Worm (Caenorhabditis elegans): ENCODE results near the gene C35A5.10.

DNA sequence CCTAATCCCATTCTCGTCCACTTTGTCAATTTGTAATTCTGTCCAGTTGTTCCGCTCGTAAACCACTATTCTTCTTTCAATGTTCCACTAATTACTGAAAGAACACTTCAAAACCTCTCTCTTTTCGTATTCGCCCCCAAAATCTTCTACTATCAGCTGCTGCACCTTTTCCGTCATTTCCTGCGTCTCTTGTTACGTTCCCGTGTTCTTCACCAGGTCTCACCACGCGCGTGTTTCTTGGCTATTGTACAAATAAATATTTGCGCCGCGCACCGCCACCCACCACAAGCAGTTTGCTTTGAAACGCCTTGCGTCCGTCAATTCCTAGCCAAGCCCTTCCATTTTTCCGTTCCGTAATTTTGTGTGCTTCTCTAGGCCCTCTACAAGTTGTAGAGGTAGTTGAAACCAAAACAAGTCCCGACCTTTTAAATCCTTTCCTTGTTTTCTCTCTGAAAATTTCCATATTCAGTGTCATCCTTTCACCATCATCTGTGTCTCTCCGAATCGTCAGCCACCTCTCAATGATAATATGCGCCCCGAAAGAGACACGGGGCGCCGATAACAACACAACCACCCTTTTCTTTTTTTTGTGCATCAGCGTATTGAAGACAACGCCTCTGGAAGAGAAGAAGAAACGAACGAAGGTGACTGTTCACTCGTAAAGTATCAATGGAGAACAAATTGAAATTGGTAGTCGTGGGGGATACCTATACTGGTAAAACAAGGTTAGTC is 25.7 kb upstream of the C35A5.10 start, which contains the start of the genes crp-1 and Y32F6B.9:
- no peak for TF ChIP-seq tra-4 (tag; optimal IDR thresholded peaks at IDR 0.05)
- TF ChIP-seq ets-7 (tag; optimal IDR thresholded peaks at IDR 0.05): no peak
- no peak for TF ChIP-seq ama-1 (optimal IDR thresholded peaks at IDR 0.05)
- no peak for TF ChIP-seq tbx-37 (GFP tag; conservative IDR thresholded peaks at IDR 0.05)
- no peak for TF ChIP-seq aly-1 (tag; optimal IDR thresholded peaks at IDR 0.05)
- no peak for TF ChIP-seq tbx-11 (GFP tag; IDR thresholded peaks at IDR 0.05)
- TF ChIP-seq pes-1 (GFP tag; IDR thresholded peaks at IDR 0.05): no peak
- no peak for TF ChIP-seq scrt-1 (GFP tag; IDR thresholded peaks at IDR 0.05)
- no peak for TF ChIP-seq F13C5.2 (tag; optimal IDR thresholded peaks at IDR 0.05)
- TF ChIP-seq flt-1 (GFP tag; IDR thresholded peaks at IDR 0.05): no peak
- no peak for TF ChIP-seq hmg-4 (GFP tag; optimal IDR thresholded peaks at IDR 0.05)
